Worm (Caenorhabditis elegans): ENCODE data around the gene F20G2.3.

The F20G2.3 gene

ce11 chrV:13782190-13782589 lies 13.9 kb upstream of the F20G2.3 start, which contains the start of gene decr-1.1:
Gene decr-1.1 (plus strand): TSS chrV:13782399.
- no peak for TF ChIP-seq unc-62 (GFP tag; optimal IDR thresholded peaks at IDR 0.05)

DNA sequence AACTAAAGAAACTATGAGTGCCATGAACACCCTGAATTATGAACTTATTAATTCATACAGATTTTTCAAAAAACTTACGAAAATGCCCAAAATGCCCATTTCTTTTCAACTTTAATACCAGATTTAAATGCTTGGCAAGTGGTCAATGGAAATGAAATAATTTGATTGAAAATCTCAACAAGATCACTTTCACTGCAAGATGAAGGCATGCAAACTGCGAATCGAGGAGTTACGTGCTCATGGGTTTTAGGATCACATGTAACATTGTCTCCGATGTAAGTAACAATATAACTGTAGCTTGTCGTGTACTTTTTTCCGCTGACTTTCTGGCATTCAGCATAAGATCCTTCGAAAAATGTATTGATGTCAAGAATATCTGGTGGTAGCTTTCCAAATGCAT lies 12.6 kb upstream of the F20G2.3 start:
- no peak for TF ChIP-seq unc-62 (GFP tag; optimal IDR thresholded peaks at IDR 0.05)

DNA sequence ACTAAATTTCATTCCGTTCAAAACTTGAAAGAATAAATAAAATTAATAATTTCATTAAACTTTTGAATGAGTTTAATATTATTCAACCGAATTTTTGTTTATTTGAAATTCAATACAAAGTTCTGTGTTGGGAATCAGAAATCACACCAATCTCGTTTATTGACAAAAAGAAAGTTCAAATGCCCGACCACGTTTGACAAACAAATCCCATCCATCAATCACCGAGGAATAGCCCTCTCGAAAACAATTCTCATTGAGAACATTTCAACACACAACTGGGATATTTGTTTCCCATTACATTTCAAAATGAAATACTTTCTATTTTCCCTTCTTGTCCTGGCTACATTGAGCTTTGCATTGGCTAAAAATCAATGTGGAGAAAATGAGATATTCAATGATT lies 9.6 kb upstream of the F20G2.3 start, which contains the start of gene F53C11.9:
Gene F53C11.9 (plus strand): TSS at position 159 of the 400 bp plus-strand sequence.
- TF ChIP-seq unc-62 (GFP tag; optimal IDR thresholded peaks at IDR 0.05): no peak

ce11 chrV:13775529-13775928 lies 7.2 kb upstream of the F20G2.3 start, which contains the start of gene F53C11.1:
Gene F53C11.1 (plus strand): TSS chrV:13775796.
- no peak for TF ChIP-seq unc-62 (GFP tag; optimal IDR thresholded peaks at IDR 0.05)

- no peak for TF ChIP-seq unc-62 (GFP tag; optimal IDR thresholded peaks at IDR 0.05)
Measured at ce11 chrV:13771209-13771608, 2.9 kb upstream of the F20G2.3 start, which contains the start of gene F20G2.5. Gene F20G2.5 (plus strand): TSS chrV:13771509.

DNA sequence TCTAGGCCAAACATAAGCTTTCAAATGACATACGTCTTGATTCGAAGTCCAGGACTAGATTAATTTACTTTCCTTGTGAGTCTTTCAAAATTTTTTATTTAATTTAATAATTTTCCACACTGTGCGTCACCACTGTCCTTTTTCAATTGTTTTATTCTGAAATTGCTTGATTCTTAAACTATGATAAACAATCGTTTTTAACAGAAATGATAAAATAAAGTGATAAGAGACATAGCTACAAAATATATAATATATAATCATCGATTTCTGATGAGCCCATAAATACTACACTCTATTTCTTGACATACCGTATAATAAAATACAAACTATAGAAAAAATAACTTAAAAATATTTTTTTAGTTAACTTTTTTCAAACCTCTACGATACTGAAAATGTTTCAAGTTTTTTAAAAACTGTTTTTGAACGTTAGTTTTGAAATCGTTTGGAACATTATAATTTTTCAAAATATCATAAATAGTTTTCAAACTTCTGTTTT lies 701 bp upstream of the F20G2.3 start, which contains the start of gene nas-24:
Gene nas-24 (plus strand): TSS at position 446 of the 496 bp plus-strand sequence.
- TF ChIP-seq unc-62 (GFP tag; optimal IDR thresholded peaks at IDR 0.05): no peak

- TF ChIP-seq unc-62 (GFP tag; optimal IDR thresholded peaks at IDR 0.05): no peak
Measured at ce11 chrV:13763723-13764122, 4.6 kb downstream of the F20G2.3 start.

DNA sequence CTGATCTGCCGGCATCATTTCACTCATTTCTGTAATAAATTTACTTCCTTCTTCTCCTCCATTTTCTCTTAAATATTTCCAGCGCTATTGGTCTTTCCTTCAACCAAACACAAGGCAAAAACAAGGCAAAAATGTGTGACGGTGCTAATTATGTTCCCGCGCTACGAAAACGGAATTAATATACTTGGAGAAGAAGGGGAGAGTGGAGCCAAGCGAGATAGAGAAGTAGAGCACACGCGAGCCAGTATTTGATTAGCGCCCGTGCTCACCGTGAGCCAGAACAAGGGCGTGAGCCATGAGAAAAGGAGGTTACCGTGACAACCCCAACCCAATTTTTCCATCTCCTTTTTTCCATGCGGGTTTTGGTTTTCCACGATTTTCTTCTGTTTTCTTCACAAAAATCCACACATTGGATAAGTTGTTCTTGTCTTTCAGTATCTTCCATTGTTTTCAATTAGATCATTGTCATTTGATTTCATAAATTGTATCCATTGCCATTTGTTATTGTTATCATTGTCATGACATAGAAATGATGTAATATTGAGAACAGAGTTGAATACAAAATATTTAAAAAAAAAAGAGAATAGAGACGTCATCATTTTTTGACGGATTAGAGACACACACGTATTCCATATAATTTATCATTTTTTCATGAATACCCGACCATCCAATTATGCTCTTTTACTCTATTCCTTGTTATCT lies 5.7 kb downstream of the F20G2.3 start, which contains the start of gene F20G2.6:
Gene F20G2.6 (plus strand): TSS at position 652 of the 702 bp plus-strand sequence.
- no peak for TF ChIP-seq unc-62 (GFP tag; optimal IDR thresholded peaks at IDR 0.05)

DNA sequence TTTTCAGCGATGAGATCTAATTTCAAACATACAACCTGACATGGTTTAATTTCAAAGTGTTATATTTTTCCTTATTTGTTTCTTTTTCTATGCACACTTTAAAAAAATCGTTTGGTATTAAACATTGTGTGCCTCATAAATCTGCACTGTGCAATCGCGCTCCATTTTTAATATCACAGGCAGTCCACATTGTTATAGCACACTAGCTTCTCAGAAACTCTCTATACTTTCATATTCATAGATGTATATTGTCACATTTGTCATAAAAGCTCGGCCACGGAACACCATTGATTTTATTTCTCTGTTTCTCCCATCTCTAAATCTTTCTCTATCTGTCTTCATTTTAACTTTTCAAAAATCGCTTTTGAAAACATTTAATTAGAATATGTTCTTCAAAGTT lies 10.9 kb downstream of the F20G2.3 start:
- TF ChIP-seq unc-62 (GFP tag; optimal IDR thresholded peaks at IDR 0.05): no peak

DNA sequence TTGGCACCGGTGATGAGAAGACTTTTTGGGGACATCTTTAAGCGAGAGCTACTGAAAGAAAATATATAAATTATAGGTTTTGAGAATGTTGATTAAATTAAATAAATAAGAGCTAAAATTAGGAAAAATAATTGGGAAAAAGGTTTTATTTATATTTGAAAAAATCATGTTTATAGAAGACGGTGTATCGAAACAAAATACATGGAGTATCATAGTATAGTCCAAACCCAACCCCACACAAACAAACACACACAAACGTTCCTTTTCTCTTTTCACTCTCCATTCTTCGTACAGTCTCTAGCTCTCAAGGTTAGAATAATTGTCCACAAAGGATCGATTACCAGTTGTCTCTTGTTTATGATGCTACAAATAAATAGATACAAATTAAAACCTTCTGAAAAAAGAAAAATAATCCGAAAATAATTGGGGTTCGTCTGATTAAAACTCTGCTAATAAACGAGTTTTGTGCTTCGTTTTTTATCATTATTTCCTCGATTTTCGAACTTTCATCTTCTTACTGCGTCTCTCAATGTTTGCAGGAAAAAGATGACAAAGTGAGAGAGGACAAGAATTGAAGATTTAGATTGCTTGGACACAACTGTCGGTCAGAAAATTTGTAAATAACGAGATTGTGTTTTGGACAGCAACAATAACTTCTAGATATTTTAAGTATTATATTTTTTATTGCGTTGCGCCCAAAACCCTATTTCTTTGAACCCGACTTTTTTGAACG lies 11.8 kb downstream of the F20G2.3 start, which contains the start of gene F20G2.2:
Gene F20G2.2 (minus strand): TSS at position 51 of the 733 bp plus-strand sequence.
- TF ChIP-seq unc-62 (GFP tag; optimal IDR thresholded peaks at IDR 0.05): no peak

DNA sequence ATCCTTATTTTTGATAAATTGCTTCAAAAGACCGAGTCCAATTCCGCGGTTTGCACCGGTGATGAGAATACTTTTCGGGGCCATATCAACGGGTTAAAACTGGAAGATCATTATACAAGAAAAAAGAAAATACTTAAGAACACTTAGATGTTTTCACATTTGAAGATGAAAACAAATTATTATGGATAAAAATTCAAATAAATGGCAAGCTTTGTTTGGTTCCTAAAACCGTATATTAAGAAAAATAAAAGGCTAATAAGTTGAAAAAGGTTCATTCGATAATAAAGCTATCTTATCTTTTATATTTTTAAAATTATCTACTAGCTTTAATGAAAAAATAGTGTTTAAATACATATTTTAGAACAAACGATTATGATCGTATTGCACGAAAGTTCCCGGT lies 14.8 kb downstream of the F20G2.3 start, which contains the start of gene F20G2.1:
Gene F20G2.1 (minus strand): TSS at position 101 of the 400 bp plus-strand sequence.
- no peak for TF ChIP-seq unc-62 (GFP tag; optimal IDR thresholded peaks at IDR 0.05)

DNA sequence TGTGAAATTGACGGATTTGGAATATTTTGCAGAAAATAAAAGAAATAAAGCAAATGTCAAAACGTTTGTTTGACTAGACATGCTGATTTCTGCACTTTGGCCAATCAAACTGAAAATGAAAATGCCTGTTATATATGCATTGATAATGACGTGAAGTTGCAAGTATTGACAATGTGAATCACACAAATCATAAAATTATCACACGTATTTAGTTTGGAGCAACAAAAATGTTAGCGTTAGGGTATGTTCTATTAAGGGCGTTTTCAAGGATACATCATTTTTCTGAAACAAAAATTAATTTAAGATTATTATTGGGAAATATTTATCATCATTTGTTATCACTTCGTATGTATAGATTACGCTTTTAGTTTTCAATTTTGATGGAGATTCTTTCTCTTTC lies 16.5 kb downstream of the F20G2.3 start, which contains the start of gene cld-9:
Gene cld-9 (minus strand): TSS at position 81 of the 400 bp plus-strand sequence.
- no peak for TF ChIP-seq unc-62 (GFP tag; optimal IDR thresholded peaks at IDR 0.05)

- no peak for TF ChIP-seq unc-62 (GFP tag; optimal IDR thresholded peaks at IDR 0.05)
Measured at ce11 chrV:13748658-13749057, 19.6 kb downstream of the F20G2.3 start, which contains the start of gene F35E12.10. Gene F35E12.10 (minus strand): TSS chrV:13748758.

DNA sequence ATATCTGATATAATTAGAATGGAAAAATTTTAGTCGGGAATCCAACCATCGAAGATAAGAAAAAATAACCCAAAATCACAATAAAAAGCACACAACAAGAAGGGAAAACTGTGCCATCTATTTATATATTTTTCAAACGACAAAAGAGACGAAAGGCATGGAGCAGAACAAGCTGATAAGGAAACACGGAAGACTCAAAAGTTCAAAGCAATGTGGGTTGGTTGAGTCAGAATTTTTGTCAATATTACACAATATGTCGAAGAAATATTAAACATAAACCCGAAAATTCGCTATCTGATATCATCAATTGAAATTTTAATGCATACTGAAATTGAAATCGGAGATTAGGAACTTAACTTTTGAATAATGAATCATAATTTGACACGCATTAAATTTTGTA lies 23.4 kb downstream of the F20G2.3 start, which contains the start of gene F35E12.9:
Gene F35E12.9 (minus strand): TSS at position 227 of the 400 bp plus-strand sequence.
- no peak for TF ChIP-seq unc-62 (GFP tag; optimal IDR thresholded peaks at IDR 0.05)

- TF ChIP-seq unc-62 (GFP tag; optimal IDR thresholded peaks at IDR 0.05): no peak
Measured at ce11 chrV:13739901-13740300, 28.4 kb downstream of the F20G2.3 start.

DNA sequence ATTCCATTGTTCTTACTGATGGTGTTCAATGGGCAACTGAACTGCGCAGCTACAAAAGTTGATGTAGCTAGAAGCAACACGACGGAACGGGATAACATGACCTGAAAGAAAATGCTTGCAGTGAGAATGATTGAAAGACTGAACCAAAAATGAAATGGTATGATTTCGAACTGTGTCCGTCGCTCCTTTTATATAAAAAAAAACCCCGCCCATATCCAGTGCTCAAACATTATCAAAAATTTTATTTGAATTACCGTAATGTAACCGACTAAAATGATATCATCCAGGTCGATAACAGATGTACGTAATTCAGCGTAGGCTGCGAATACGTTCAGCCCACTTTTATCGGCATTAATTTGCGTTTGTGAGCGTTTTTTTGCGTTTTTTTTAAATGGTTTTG lies 29.9 kb downstream of the F20G2.3 start, which contains the start of gene irg-5:
Gene irg-5 (minus strand): TSS at position 101 of the 400 bp plus-strand sequence.
- TF ChIP-seq unc-62 (GFP tag; optimal IDR thresholded peaks at IDR 0.05): no peak

All from whole organism, dauer.